Worm (Caenorhabditis elegans) whole organism, young adult: ENCODE data around the gene rps-8.
A peak's percentile ranks its signal among the peaks of the same experiment; 100 is the strongest.

Source experiments
- B0261.1 ChIP-seq: sonication (generic microtip); optimal IDR thresholded peaks from 2 replicates; lab custom pipeline; 2016; ENCODE audit warnings: mild to moderate bottlenecking, missing genetic modification characterization, moderate library complexity, missing compliant biosample characterization
- B0336.3 ChIP-seq: fragments of 200-800 bp; sonication (Bioruptor generic); IDR thresholded peaks from 2 replicates; pipeline ENCODE4 v1.3.6; 2022; ENCODE audit warnings: missing genetic modification characterization, missing compliant biosample characterization
- C17E4.6 ChIP-seq: fragments of 200-800 bp; sonication (Bioruptor generic); IDR thresholded peaks from 2 replicates; pipeline ENCODE4 v1.3.6; 2022; ENCODE audit warnings: missing genetic modification reagents, missing genetic modification characterization, missing compliant biosample characterization
- D2030.7 ChIP-seq: fragments of 200-800 bp; sonication (Bioruptor generic); IDR thresholded peaks from 2 replicates; pipeline ENCODE4 v1.3.6; 2022; ENCODE audit warnings: missing genetic modification reagents, missing genetic modification characterization, missing compliant biosample characterization
- F23B12.7 ChIP-seq: sonication (generic microtip); optimal IDR thresholded peaks from 2 replicates; lab custom pipeline; 2017; ENCODE audit warnings: missing genetic modification characterization, mild to moderate bottlenecking, missing compliant biosample characterization, antibody characterized with exemption, moderate library complexity; ENCODE audit not compliant: insufficient read depth
- F37B4.10 ChIP-seq: fragments of 200-800 bp; sonication (Bioruptor generic); IDR thresholded peaks from 2 replicates; pipeline ENCODE4 v1.3.6; 2022; ENCODE audit warnings: missing genetic modification characterization, missing compliant biosample characterization
- F49E8.2 ChIP-seq: sonication (generic microtip); optimal IDR thresholded peaks from 3 replicates; lab custom pipeline; 2017; ENCODE audit warnings: missing genetic modification characterization, mild to moderate bottlenecking, missing compliant biosample characterization, antibody characterized with exemption, moderate library complexity; ENCODE audit not compliant: insufficient read depth
- F57A8.1 ChIP-seq: fragments of 200-800 bp; sonication (Bioruptor generic); optimal IDR thresholded peaks from 2 replicates; lab custom pipeline; 2018; ENCODE audit warnings: mild to moderate bottlenecking, missing genetic modification characterization, moderate library complexity, missing compliant biosample characterization
- K11D2.4 ChIP-seq: fragments of 200-800 bp; sonication (Bioruptor generic); IDR thresholded peaks from 2 replicates; pipeline ENCODE4 v1.3.6; 2022; ENCODE audit warnings: missing genetic modification reagents, missing genetic modification characterization, missing compliant biosample characterization
- K12H6.12 ChIP-seq: fragments of 200-800 bp; sonication (Bioruptor generic); optimal IDR thresholded peaks from 2 replicates; lab custom pipeline; 2018; ENCODE audit warnings: mild to moderate bottlenecking, missing genetic modification characterization, missing compliant biosample characterization
- Y53F4B.3 ChIP-seq: fragments of 200-800 bp; sonication (Bioruptor generic); IDR thresholded peaks from 2 replicates; pipeline ENCODE4 v1.3.6; 2022; ENCODE audit warnings: missing genetic modification reagents, missing genetic modification characterization, missing compliant biosample characterization
- Y53G8AR.9 ChIP-seq: fragments of 200-800 bp; sonication (Bioruptor generic); conservative IDR thresholded peaks from 2 replicates; pipeline ENCODE4 v1.3.6; 2022; ENCODE audit warnings: missing genetic modification reagents, missing genetic modification characterization, missing compliant biosample characterization
- Y79H2A.3 ChIP-seq: fragments of 200-800 bp; sonication (Bioruptor generic); conservative IDR thresholded peaks from 2 replicates; pipeline ENCODE4 v1.3.6; 2022; ENCODE audit warnings: missing genetic modification reagents, missing genetic modification characterization, missing compliant biosample characterization
- attf-3 ChIP-seq: fragments of 200-800 bp; sonication (Bioruptor generic); conservative IDR thresholded peaks from 2 replicates; pipeline ENCODE4 v1.3.6; 2022; ENCODE audit warnings: missing genetic modification reagents, missing genetic modification characterization, missing compliant biosample characterization
- attf-5 ChIP-seq: fragments of 200-800 bp; sonication (Bioruptor generic); optimal IDR thresholded peaks from 2 replicates; lab custom pipeline; 2018; ENCODE audit warnings: mild to moderate bottlenecking, missing genetic modification characterization, missing compliant biosample characterization
- attf-6 ChIP-seq: fragments of 200-800 bp; sonication (Bioruptor generic); IDR thresholded peaks from 2 replicates; pipeline ENCODE4 v1.3.6; 2022; ENCODE audit warnings: missing genetic modification reagents, missing genetic modification characterization, missing compliant biosample characterization
- dpff-1 ChIP-seq: sonication (generic microtip); optimal IDR thresholded peaks from 2 replicates; lab custom pipeline; 2017; ENCODE audit warnings: mild to moderate bottlenecking, missing genetic modification characterization, missing compliant biosample characterization
- egl-44 ChIP-seq: fragments of 200-800 bp; sonication (Bioruptor generic); IDR thresholded peaks from 2 replicates; pipeline ENCODE4 v1.3.6; 2022; ENCODE audit warnings: missing genetic modification reagents, missing genetic modification characterization, missing compliant biosample characterization
- hlh-12 ChIP-seq: sonication (generic microtip); optimal IDR thresholded peaks from 2 replicates; lab custom pipeline; 2016; ENCODE audit warnings: missing genetic modification characterization, missing compliant biosample characterization
- hlh-26 ChIP-seq: fragments of 200-800 bp; sonication (Bioruptor generic); conservative IDR thresholded peaks from 2 replicates; pipeline ENCODE4 v1.3.6; 2022; ENCODE audit warnings: missing genetic modification reagents, missing genetic modification characterization, missing compliant biosample characterization
- hsf-1 ChIP-seq: fragments of 200-800 bp; sonication (Bioruptor generic); IDR thresholded peaks from 2 replicates; pipeline ENCODE4 v1.3.6; 2022; ENCODE audit warnings: missing genetic modification reagents, missing genetic modification characterization, missing compliant biosample characterization
- let-526 ChIP-seq: fragments of 200-800 bp; sonication (Bioruptor generic); IDR thresholded peaks from 2 replicates; pipeline ENCODE4 v1.3.6; 2022; ENCODE audit warnings: missing genetic modification reagents, missing genetic modification characterization, missing compliant biosample characterization
- lin-26 ChIP-seq: fragments of 200-800 bp; sonication (Bioruptor generic); IDR thresholded peaks from 2 replicates; pipeline ENCODE4 v1.3.6; 2022; ENCODE audit warnings: missing genetic modification reagents, missing genetic modification characterization, missing compliant biosample characterization
- lin-35 ChIP-seq, 3 experiments: fragments of 150-350 bp in 2 of 3; sonication (generic microtip) in 1 of 3; optimal IDR thresholded peaks; 2 replicates each; lab custom pipeline; 2014 to 2018; ENCODE audit warnings: missing biosample characterization in 3 of 3, missing genetic modification characterization in 3 of 3, missing genetic modification reagents in 3 of 3
- lin-54 ChIP-seq: fragments of 200-800 bp; sonication (Bioruptor generic); optimal IDR thresholded peaks from 2 replicates; lab custom pipeline; 2018; ENCODE audit warnings: mild to moderate bottlenecking, missing genetic modification characterization, missing compliant biosample characterization
- mcd-1 ChIP-seq: fragments of 200-800 bp; sonication (Bioruptor generic); IDR thresholded peaks from 2 replicates; pipeline ENCODE4 v1.3.6; 2022; ENCODE audit warnings: missing genetic modification reagents, missing genetic modification characterization, missing compliant biosample characterization
- mel-28 ChIP-seq: sonication (generic microtip); optimal IDR thresholded peaks from 2 replicates; lab custom pipeline; 2016; ENCODE audit warnings: borderline replicate concordance, mild to moderate bottlenecking, missing genetic modification characterization, missing compliant biosample characterization
- mes-4 ChIP-seq: sonication (generic microtip); optimal IDR thresholded peaks from 2 replicates; lab custom pipeline; 2016; ENCODE audit warnings: missing genotype, missing genetic modification characterization, missing compliant biosample characterization
- nfya-1 ChIP-seq: sonication (generic microtip); optimal IDR thresholded peaks from 2 replicates; lab custom pipeline; 2017; ENCODE audit warnings: antibody characterized with exemption, missing compliant biosample characterization, missing genetic modification characterization, borderline replicate concordance; ENCODE audit not compliant: insufficient read depth
- nhr-120 ChIP-seq: fragments of 200-800 bp; sonication (Bioruptor generic); IDR thresholded peaks from 2 replicates; pipeline ENCODE4 v1.3.6; 2022; ENCODE audit warnings: missing genetic modification characterization, missing compliant biosample characterization
- nhr-80 ChIP-seq: sonication (generic microtip); optimal IDR thresholded peaks from 2 replicates; lab custom pipeline; 2016; ENCODE audit warnings: missing genetic modification characterization, missing compliant biosample characterization
- nhr-90 ChIP-seq: sonication (generic microtip); optimal IDR thresholded peaks from 2 replicates; lab custom pipeline; 2016; ENCODE audit warnings: missing genotype, mild to moderate bottlenecking, missing genetic modification characterization, missing compliant biosample characterization
- pha-4 ChIP-seq: fragments of 150-350 bp; sonication (generic microtip); optimal IDR thresholded peaks from 2 replicates; lab custom pipeline; 2014; ENCODE audit warnings: missing biosample characterization, missing genetic modification reagents, missing genetic modification characterization
- repo-1 ChIP-seq: sonication (generic microtip); optimal IDR thresholded peaks from 2 replicates; lab custom pipeline; 2017; ENCODE audit warnings: mild to moderate bottlenecking, missing genetic modification characterization, missing compliant biosample characterization
- rpc-1 ChIP-seq, 2 experiments: fragments of 150-350 bp in 1 of 2; sonication (generic microtip) in 1 of 2; optimal IDR thresholded peaks; 2 replicates each; lab custom pipeline; 2014 to 2018; ENCODE audit warnings: missing biosample characterization in 1 of 2, missing genetic modification characterization in 1 of 2, missing genetic modification reagents in 1 of 2, missing genotype in 1 of 2
- sdz-38 ChIP-seq: sonication (generic microtip); optimal IDR thresholded peaks from 2 replicates; lab custom pipeline; 2016; ENCODE audit warnings: missing genotype, missing genetic modification characterization, missing compliant biosample characterization
- snpc-1.1 ChIP-seq: sonication (generic microtip); optimal IDR thresholded peaks from 2 replicates; lab custom pipeline; 2017; ENCODE audit warnings: missing genetic modification characterization, mild to moderate bottlenecking, missing compliant biosample characterization, antibody characterized with exemption, moderate library complexity, missing genotype, missing genetic modification reagents; ENCODE audit not compliant: insufficient read depth
- snpc-1.3 ChIP-seq: sonication (generic microtip); optimal IDR thresholded peaks from 2 replicates; lab custom pipeline; 2017; ENCODE audit warnings: missing genetic modification characterization, mild to moderate bottlenecking, missing compliant biosample characterization, antibody characterized with exemption, moderate library complexity, missing genotype, missing genetic modification reagents; ENCODE audit not compliant: insufficient read depth
- snpc-3.4 ChIP-seq: sonication (generic microtip); optimal IDR thresholded peaks from 2 replicates; lab custom pipeline; 2017; ENCODE audit warnings: missing genetic modification characterization, mild to moderate bottlenecking, missing compliant biosample characterization, antibody characterized with exemption, moderate library complexity, missing genotype, missing genetic modification reagents
- tlf-1 ChIP-seq: fragments of 200-800 bp; sonication (Bioruptor generic); optimal IDR thresholded peaks from 2 replicates; lab custom pipeline; 2018; ENCODE audit warnings: mild to moderate bottlenecking, missing genetic modification characterization, missing compliant biosample characterization
- unc-62 ChIP-seq: fragments of 150-350 bp; optimal IDR thresholded peaks from 2 replicates; lab custom pipeline; 2014; ENCODE audit warnings: missing biosample characterization, missing genetic modification reagents, missing genetic modification characterization
- zim-3 ChIP-seq: sonication (generic microtip); optimal IDR thresholded peaks from 2 replicates; lab custom pipeline; 2017; ENCODE audit warnings: mild to moderate bottlenecking, missing genetic modification characterization, moderate library complexity, missing compliant biosample characterization
- ztf-18 ChIP-seq: sonication (generic microtip); optimal IDR thresholded peaks from 2 replicates; lab custom pipeline; 2016; ENCODE audit warnings: missing genotype, mild to moderate bottlenecking, missing genetic modification characterization, missing compliant biosample characterization
- ztf-22 ChIP-seq: fragments of 200-800 bp; sonication (Bioruptor generic); optimal IDR thresholded peaks from 2 replicates; lab custom pipeline; 2018; ENCODE audit warnings: mild to moderate bottlenecking, missing genetic modification characterization, moderate library complexity, missing compliant biosample characterization
- ztf-25 ChIP-seq: fragments of 200-800 bp; sonication (Bioruptor generic); IDR thresholded peaks from 2 replicates; pipeline ENCODE4 v1.3.6; 2022; ENCODE audit warnings: missing genetic modification reagents, missing genetic modification characterization, missing compliant biosample characterization

rps-8 gene

ce11 chrIV:7276661-7277060, 37.0 kb downstream of the rps-8 start, which contains the start of gene C06E4.2:
TSS of gene C06E4.2 (plus strand) at chrIV:7276961.
- TF ChIP-seq rpc-1 (optimal IDR thresholded peaks at IDR 0.05; lab: Kevin White, UChicago) (no peak), rpc-1 (tag; optimal IDR thresholded peaks at IDR 0.05; lab: Kevin White, UChicago) (no peak), F57A8.1 (no peak), lin-26 (GFP tag; lab: Robert Waterston, UW) (no peak), nhr-90 (no peak), F37B4.10 (no peak), C17E4.6 (GFP tag; lab: Robert Waterston, UW) (no peak), mcd-1 (no peak), snpc-3.4 (tag; lab: Kevin White, UChicago) (no peak), egl-44 (GFP tag; lab: Robert Waterston, UW) (no peak), F49E8.2 (tag; lab: Kevin White, UChicago) (no peak), hlh-12 (tag; lab: Kevin White, UChicago) (no peak), repo-1 (tag; lab: Kevin White, UChicago) (no peak), hsf-1 (no peak), K12H6.12 (tag; lab: Kevin White, UChicago) (no peak), let-526 (GFP tag; lab: Robert Waterston, UW) (no peak), ztf-22 (GFP tag; lab: Kevin White, UChicago) (no peak), K11D2.4 (GFP tag; lab: Robert Waterston, UW) (no peak), attf-6 (no peak)

- peak; percentile 63 for TF ChIP-seq B0261.1 (tag; lab: Kevin White, UChicago)
- no peak for TF ChIP-seq egl-44 (GFP tag; lab: Robert Waterston, UW)
- 0 out of 2 replicates have a peak, but pooled peaks have one; percentile 32 for TF ChIP-seq D2030.7 (GFP tag; lab: Robert Waterston, UW)
- no peak for TF ChIP-seq mel-28 (tag; lab: Kevin White, UChicago)
- TF ChIP-seq nhr-80 (tag; lab: Kevin White, UChicago), result no peak
- TF ChIP-seq F23B12.7 (tag; lab: Kevin White, UChicago), result peak; percentile 39
- TF ChIP-seq lin-54 (GFP tag; lab: Kevin White, UChicago), result no peak
- TF ChIP-seq Y53G8AR.9 (GFP tag; lab: Robert Waterston, UW), result no peak
- TF ChIP-seq snpc-3.4 (tag; lab: Kevin White, UChicago), result no peak
- peak; percentile 29 for TF ChIP-seq snpc-1.3 (tag; lab: Kevin White, UChicago)
- no peak for TF ChIP-seq nhr-90
- no peak for TF ChIP-seq mes-4
- no peak for TF ChIP-seq zim-3 (tag; lab: Kevin White, UChicago)
- no peak for TF ChIP-seq tlf-1
- no peak for TF ChIP-seq attf-3
- no peak for TF ChIP-seq Y79H2A.3 (GFP tag; lab: Robert Waterston, UW)
- no peak for TF ChIP-seq nfya-1
- no peak for TF ChIP-seq attf-5 (GFP tag; lab: Kevin White, UChicago)
- TF ChIP-seq nhr-120 (GFP tag; lab: Robert Waterston, UW), result no peak
- TF ChIP-seq lin-35 (GFP tag; optimal IDR thresholded peaks at IDR 0.05; lab: Kevin White, UChicago), result no peak
- TF ChIP-seq unc-62 (GFP tag; lab: Kevin White, UChicago), result no peak
- TF ChIP-seq pha-4 (tag; lab: Kevin White, UChicago), result no peak
- no peak for TF ChIP-seq hlh-26 (GFP tag; lab: Robert Waterston, UW)
- TF ChIP-seq snpc-1.1 (tag; lab: Kevin White, UChicago), result no peak
- no peak for TF ChIP-seq B0336.3 (GFP tag; lab: Robert Waterston, UW)
- no peak for TF ChIP-seq sdz-38 (tag; lab: Kevin White, UChicago)
- no peak for TF ChIP-seq F57A8.1
- TF ChIP-seq ztf-18 (tag; lab: Kevin White, UChicago), result no peak
- peak; percentile 67 for TF ChIP-seq rpc-1 (optimal IDR thresholded peaks at IDR 0.05; lab: Kevin White, UChicago)
- TF ChIP-seq rpc-1 (tag; optimal IDR thresholded peaks at IDR 0.05; lab: Kevin White, UChicago), result peak; percentile 84
- TF ChIP-seq Y53F4B.3 (GFP tag; lab: Robert Waterston, UW), result no peak
- TF ChIP-seq dpff-1, result no peak
- 0 out of 2 replicates have a peak, but pooled peaks have one; percentile 9 for TF ChIP-seq ztf-25 (GFP tag; lab: Robert Waterston, UW)
Observed at ce11 chrIV:7274969-7275548, 38.6 kb downstream of the rps-8 start.
